Worm (Caenorhabditis elegans) whole organism, L4 larva: Measurements from ENCODE around the gene ZK418.7.

Source experiments
- R02D3.7 ChIP-seq: fragments of 150-350 bp; sonication (generic microtip); optimal IDR thresholded peaks from 3 replicates; lab custom pipeline; 2014; ENCODE audit warnings: missing biosample characterization, missing genetic modification characterization
- T20F7.1 ChIP-seq: fragments of 200-800 bp; sonication (Bioruptor generic); optimal IDR thresholded peaks from 2 replicates; lab custom pipeline; 2018; ENCODE audit warnings: mild to moderate bottlenecking, missing genetic modification characterization, missing compliant biosample characterization
- T26A8.4 ChIP-seq: fragments of 200-800 bp; sonication (Bioruptor generic); IDR thresholded peaks from 2 replicates; pipeline ENCODE4 v1.3.6; 2022; ENCODE audit warnings: missing genetic modification characterization, missing compliant biosample characterization
- Y105C5A.15 ChIP-seq: fragments of 200-800 bp; sonication (Bioruptor generic); IDR thresholded peaks from 2 replicates; pipeline ENCODE4 v1.3.6; 2022; ENCODE audit warnings: missing genetic modification characterization, missing compliant biosample characterization
- Y48G9A.11 ChIP-seq: fragments of 200-800 bp; sonication (Bioruptor generic); IDR thresholded peaks from 2 replicates; pipeline ENCODE4 v1.3.6; 2022; ENCODE audit warnings: missing genetic modification reagents, missing genetic modification characterization, missing compliant biosample characterization
- Y75B8A.6 ChIP-seq: fragments of 200-800 bp; sonication (Bioruptor generic); IDR thresholded peaks from 2 replicates; pipeline ENCODE4 v1.3.6; 2022; ENCODE audit warnings: missing genetic modification reagents, missing genetic modification characterization, missing compliant biosample characterization
- ZK546.5 ChIP-seq, 2 experiments: sonication (generic microtip); optimal IDR thresholded peaks; 2 replicates each; lab custom pipeline; 2017; ENCODE audit warnings: missing biosample characterization in 2 of 2, missing genetic modification characterization in 2 of 2
- ama-1 ChIP-seq: fragments of 150-350 bp; optimal IDR thresholded peaks from 2 replicates; lab custom pipeline; 2014; ENCODE audit warnings: inconsistent platforms, mixed read lengths
- arid-1 ChIP-seq: fragments of 200-800 bp; sonication (Bioruptor generic); conservative IDR thresholded peaks from 2 replicates; pipeline ENCODE4 v1.3.6; 2022; ENCODE audit warnings: missing genetic modification reagents, missing genetic modification characterization, missing compliant biosample characterization
- ceh-32 ChIP-seq: sonication (generic microtip); optimal IDR thresholded peaks from 2 replicates; lab custom pipeline; 2016; ENCODE audit warnings: mild to moderate bottlenecking, missing genetic modification characterization, missing compliant biosample characterization; ENCODE audit not compliant: poor library complexity
- ceh-62 ChIP-seq: sonication (generic microtip); optimal IDR thresholded peaks from 2 replicates; lab custom pipeline; 2017; ENCODE audit warnings: missing biosample characterization, missing genetic modification characterization
- daf-16 ChIP-seq, 3 experiments: sonication (generic microtip); optimal IDR thresholded peaks; 2 replicates each; lab custom pipeline; 2016 to 2017; ENCODE audit warnings: missing genetic modification characterization in 3 of 3, missing genetic modification reagents in 3 of 3, mild to moderate bottlenecking in 2 of 3, missing compliant biosample characterization in 2 of 3, missing biosample characterization in 1 of 3, moderate library complexity in 1 of 3
- dpl-1 ChIP-seq: fragments of 150-350 bp; optimal IDR thresholded peaks from 2 replicates; lab custom pipeline; 2014; ENCODE audit warnings: missing biosample characterization, missing genetic modification reagents, missing genetic modification characterization
- duxl-1 ChIP-seq: sonication (generic microtip); optimal IDR thresholded peaks from 2 replicates; lab custom pipeline; 2016; ENCODE audit warnings: mild to moderate bottlenecking, missing genetic modification characterization, moderate library complexity, missing compliant biosample characterization; ENCODE audit not compliant: poor library complexity
- egl-43 ChIP-seq: fragments of 200-800 bp; sonication (Bioruptor generic); IDR thresholded peaks from 2 replicates; pipeline ENCODE4 v1.3.6; 2022; ENCODE audit warnings: missing genetic modification reagents, missing genetic modification characterization, missing compliant biosample characterization
- fkh-10 ChIP-seq: fragments of 150-350 bp; optimal IDR thresholded peaks from 2 replicates; lab custom pipeline; 2014; ENCODE audit warnings: missing biosample characterization, missing genetic modification reagents, missing genetic modification characterization
- fos-1 ChIP-seq: fragments of 150-350 bp; optimal IDR thresholded peaks from 2 replicates; lab custom pipeline; 2014; ENCODE audit warnings: missing biosample characterization, missing genetic modification characterization
- hlh-30 ChIP-seq: sonication (generic microtip); optimal IDR thresholded peaks from 2 replicates; lab custom pipeline; 2017; ENCODE audit warnings: antibody characterized with exemption, mild to moderate bottlenecking, missing genetic modification characterization, missing compliant biosample characterization; ENCODE audit not compliant: insufficient read depth
- jun-1 ChIP-seq: fragments of 150-350 bp; optimal IDR thresholded peaks from 2 replicates; lab custom pipeline; 2014; ENCODE audit warnings: missing biosample characterization, missing genetic modification reagents, missing genetic modification characterization
- lin-29 ChIP-seq: fragments of 200-800 bp; sonication (Bioruptor generic); IDR thresholded peaks from 2 replicates; pipeline ENCODE4 v1.3.6; 2022; ENCODE audit warnings: missing genetic modification reagents, missing genetic modification characterization, missing compliant biosample characterization
- lin-38 ChIP-seq: fragments of 200-800 bp; sonication (Bioruptor generic); IDR thresholded peaks from 2 replicates; pipeline ENCODE4 v1.3.6; 2022; ENCODE audit warnings: missing genetic modification reagents, missing genetic modification characterization, missing compliant biosample characterization
- lsy-2 ChIP-seq, 2 experiments: fragments of 150-350 bp in 1 of 2; sonication (generic microtip) in 1 of 2; optimal IDR thresholded peaks; 2 replicates each; lab custom pipeline; 2014 to 2017; ENCODE audit warnings: missing biosample characterization in 2 of 2, missing genetic modification characterization in 2 of 2
- madf-9 ChIP-seq: fragments of 200-800 bp; sonication (Bioruptor generic); conservative IDR thresholded peaks from 2 replicates; pipeline ENCODE4 v1.3.6; 2022; ENCODE audit warnings: missing genetic modification reagents, missing genetic modification characterization, missing compliant biosample characterization
- mep-1 ChIP-seq: fragments of 150-350 bp; sonication (generic microtip); optimal IDR thresholded peaks from 3 replicates; lab custom pipeline; 2014; ENCODE audit warnings: missing biosample characterization, missing genetic modification characterization
- mes-2 ChIP-seq: sonication (generic microtip); optimal IDR thresholded peaks from 2 replicates; lab custom pipeline; 2016; ENCODE audit warnings: missing genotype, mild to moderate bottlenecking, missing genetic modification characterization, missing compliant biosample characterization; ENCODE audit not compliant: poor library complexity, severe bottlenecking
- mxl-2 ChIP-seq: fragments of 200-800 bp; sonication (Bioruptor generic); conservative IDR thresholded peaks from 2 replicates; pipeline ENCODE4 v1.3.6; 2022; ENCODE audit warnings: missing genetic modification reagents, missing genetic modification characterization, missing compliant biosample characterization
- mxl-3 ChIP-seq: fragments of 200-800 bp; sonication (Bioruptor generic); optimal IDR thresholded peaks from 2 replicates; lab custom pipeline; 2018; ENCODE audit warnings: mild to moderate bottlenecking, missing genetic modification characterization, missing compliant biosample characterization
- nhr-111 ChIP-seq: fragments of 200-800 bp; sonication (Bioruptor generic); optimal IDR thresholded peaks from 2 replicates; lab custom pipeline; 2018; ENCODE audit warnings: mild to moderate bottlenecking, missing genetic modification characterization, missing compliant biosample characterization
- nhr-25 ChIP-seq: sonication (generic microtip); optimal IDR thresholded peaks from 2 replicates; lab custom pipeline; 2017; ENCODE audit warnings: missing genetic modification characterization, mild to moderate bottlenecking, missing compliant biosample characterization, antibody characterized with exemption, moderate library complexity, borderline replicate concordance; ENCODE audit not compliant: insufficient read depth
- nhr-28 ChIP-seq: fragments of 150-350 bp; optimal IDR thresholded peaks from 2 replicates; lab custom pipeline; 2014; ENCODE audit warnings: missing biosample characterization, missing genetic modification characterization
- nhr-77 ChIP-seq: fragments of 150-350 bp; optimal IDR thresholded peaks from 2 replicates; lab custom pipeline; 2014; ENCODE audit warnings: missing biosample characterization, missing genetic modification characterization
- pha-4 ChIP-seq, 2 experiments: fragments of 150-350 bp in 1 of 2; fragments of 200-800 bp in 1 of 2; sonication (Bioruptor generic) in 1 of 2; IDR thresholded peaks in 1 of 2; optimal IDR thresholded peaks in 1 of 2; 2 replicates each; pipeline versions ENCODE4 v1.3.6 to Lab custom; 2014 to 2022; ENCODE audit warnings: missing genetic modification characterization in 2 of 2, missing genetic modification reagents in 2 of 2, missing biosample characterization in 1 of 2, missing compliant biosample characterization in 1 of 2
- php-3 ChIP-seq: fragments of 200-800 bp; sonication (Bioruptor generic); IDR thresholded peaks from 2 replicates; pipeline ENCODE4 v1.3.6; 2022; ENCODE audit warnings: missing genetic modification reagents, missing genetic modification characterization, missing compliant biosample characterization
- sdz-12 ChIP-seq: fragments of 200-800 bp; sonication (Bioruptor generic); optimal IDR thresholded peaks from 2 replicates; lab custom pipeline; 2018; ENCODE audit warnings: mild to moderate bottlenecking, missing genetic modification characterization, missing compliant biosample characterization
- spr-3 ChIP-seq: fragments of 200-800 bp; sonication (Bioruptor generic); optimal IDR thresholded peaks from 2 replicates; lab custom pipeline; 2018; ENCODE audit warnings: mild to moderate bottlenecking, missing genetic modification characterization, missing compliant biosample characterization
- tra-1 ChIP-seq: fragments of 200-800 bp; sonication (Bioruptor generic); IDR thresholded peaks from 2 replicates; pipeline ENCODE4 v1.3.6; 2022; ENCODE audit warnings: missing genetic modification reagents, missing genetic modification characterization, missing compliant biosample characterization
- unc-130 ChIP-seq: sonication (generic microtip); optimal IDR thresholded peaks from 2 replicates; lab custom pipeline; 2016; ENCODE audit warnings: missing genetic modification reagents, missing genetic modification characterization, missing compliant biosample characterization
- vab-7 ChIP-seq: fragments of 200-800 bp; sonication (Bioruptor generic); IDR thresholded peaks from 2 replicates; pipeline ENCODE4 v1.3.6; 2022; ENCODE audit warnings: missing genetic modification reagents, missing genetic modification characterization, missing compliant biosample characterization

ZK418.7 gene

ce11 chrIII:7072452-7072851, 8.1 kb downstream of the ZK418.7 start, which contains the start of gene lin-37:
Gene lin-37 (minus strand): TSS chrIII:7072552.
- TF ChIP-seq arid-1 (GFP tag; lab: Robert Waterston, UW) (no peak), tra-1 (GFP tag; lab: Robert Waterston, UW) (no peak), lin-38 (peak; percentile 44; the same call in 1 of the 2 replicates)

ce11 chrIII:7069981-7070380, 10.6 kb downstream of the ZK418.7 start, which contains the start of gene tmem-17:
Gene tmem-17 (plus strand): TSS chrIII:7070281.
- TF ChIP-seq sdz-12 (no peak), T26A8.4 (GFP tag; lab: Robert Waterston, UW) (no peak), R02D3.7 (no peak), mxl-3 (GFP tag; lab: Kevin White, UChicago) (no peak), ceh-62 (tag; lab: Kevin White, UChicago) (no peak), egl-43 (no peak), php-3 (GFP tag; lab: Robert Waterston, UW) (no peak), Y75B8A.6 (no peak), madf-9 (GFP tag; lab: Robert Waterston, UW) (no peak)
- TF ChIP-seq, all 104 proteins: peak for 0

ce11 chrIII:7068520-7069113, 12.0 kb downstream of the ZK418.7 start, which contains the start of the genes ubc-18 and R01H2.8:
Gene ubc-18 (minus strand): TSS chrIII:7068570.
Gene R01H2.8 (plus strand): TSS chrIII:7069063.
- TF ChIP-seq lin-38 (peak; percentile 53), jun-1 (tag; lab: Kevin White, UChicago) (no peak), daf-16 (GFP tag; optimal IDR thresholded peaks at IDR 0.05; lab: Kevin White, UChicago) (no peak), daf-16 (tag; optimal IDR thresholded peaks at IDR 0.05; lab: Kevin White, UChicago) (peak; percentile 48), nhr-28 (tag; lab: Kevin White, UChicago) (no peak), dpl-1 (GFP tag; lab: Kevin White, UChicago) (peak; percentile 91), Y105C5A.15 (GFP tag; lab: Robert Waterston, UW) (no peak), mxl-3 (GFP tag; lab: Kevin White, UChicago) (no peak), ama-1 (no peak), nhr-77 (tag; lab: Kevin White, UChicago) (no peak), spr-3 (GFP tag; lab: Kevin White, UChicago) (no peak), ZK546.5 (tag; optimal IDR thresholded peaks at IDR 0.05; lab: Kevin White, UChicago) (no peak), vab-7 (GFP tag; lab: Robert Waterston, UW) (no peak), fkh-10 (GFP tag; lab: Kevin White, UChicago) (no peak), pha-4 (GFP tag; IDR thresholded peaks at IDR 0.05; lab: Robert Waterston, UW) (no peak), pha-4 (tag; optimal IDR thresholded peaks at IDR 0.05; lab: Kevin White, UChicago) (no peak), mxl-2 (GFP tag; lab: Robert Waterston, UW) (no peak), hlh-30 (tag; lab: Kevin White, UChicago) (peak; percentile 16), unc-130 (GFP tag; lab: Kevin White, UChicago) (no peak), duxl-1 (tag; lab: Kevin White, UChicago) (no peak), nhr-25 (tag; lab: Kevin White, UChicago) (no peak), ceh-32 (no peak), mep-1 (tag; lab: Kevin White, UChicago) (peak; percentile 5), nhr-111 (GFP tag; lab: Kevin White, UChicago) (no peak), mes-2 (tag; lab: Kevin White, UChicago) (peak; percentile 62), tra-1 (GFP tag; lab: Robert Waterston, UW) (no peak), fos-1 (tag; lab: Kevin White, UChicago) (no peak), lin-29 (no peak), lsy-2 (tag; optimal IDR thresholded peaks at IDR 0.05; lab: Kevin White, UChicago) (peak in 1 of 2 experiments; percentile 63), T20F7.1 (GFP tag; lab: Kevin White, UChicago) (peak; percentile 20), Y48G9A.11 (no peak)
